Fruit fly (Drosophila melanogaster): ENCODE results near the gene Skel.

Gene Skel

DNA sequence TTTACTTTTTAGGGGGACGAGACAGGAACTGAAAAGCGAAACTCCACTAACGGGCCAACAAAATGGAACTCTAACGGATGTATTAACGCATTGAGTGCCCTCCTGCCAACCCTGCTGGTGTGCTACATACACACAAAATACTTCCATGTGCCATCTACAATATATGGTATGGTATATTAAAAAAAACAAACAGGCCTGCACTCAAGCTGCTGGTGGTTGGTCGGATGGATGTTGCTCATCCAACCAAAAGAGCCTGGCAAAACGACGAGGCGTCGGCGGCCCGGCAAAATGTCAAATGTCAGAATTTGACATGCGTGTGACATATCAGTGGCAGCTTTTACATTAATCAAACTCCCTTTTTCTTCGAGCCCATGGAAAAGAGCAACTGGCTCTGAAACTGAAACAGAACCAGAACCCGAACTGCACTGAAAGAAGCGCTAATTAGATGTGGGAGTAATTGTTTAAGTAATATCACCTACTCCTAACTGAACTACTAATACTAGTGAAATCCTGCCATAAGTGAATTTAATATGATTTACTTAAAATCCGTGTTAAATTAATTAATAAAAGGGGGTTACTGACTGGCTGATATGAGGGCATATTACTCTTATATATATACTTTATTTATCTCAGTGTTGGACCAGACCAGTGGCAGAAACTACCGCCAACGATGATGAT lies 36.0 kb upstream of the Skel start:
- TF ChIP-seq BtbVII (GFP tag; optimal IDR thresholded peaks at IDR 0.05) = no peak
- peak; percentile 6 for TF ChIP-seq Xbp1 (GFP tag; optimal IDR thresholded peaks at IDR 0.05)
- peak; percentile 13 for TF ChIP-seq CG2202 (tag; optimal IDR thresholded peaks at IDR 0.05)
- TF ChIP-seq Scr (GFP tag; IDR thresholded peaks at IDR 0.05; ENCODE audit: partially characterized antibody) = no peak
- TF ChIP-seq Oli (tag; optimal IDR thresholded peaks at IDR 0.05) = peak; percentile 1
- TF ChIP-seq CG14710 (tag; optimal IDR thresholded peaks at IDR 0.05) = peak; percentile 52
- peak; percentile 18 for TF ChIP-seq CG17829 (tag; optimal IDR thresholded peaks at IDR 0.05)
- TF ChIP-seq Ssrp (tag; optimal IDR thresholded peaks at IDR 0.05) = peak; percentile 38
- no peak for TF ChIP-seq Fer1 (GFP tag; optimal IDR thresholded peaks at IDR 0.05)
- peak; percentile 6 for TF ChIP-seq Hsf (GFP tag; optimal IDR thresholded peaks at IDR 0.05)
- TF ChIP-seq Ptx1 (GFP tag; IDR thresholded peaks at IDR 0.05) = 0 out of 2 replicates have a peak, but pooled peaks have one; percentile 9
- peak; percentile 25 for TF ChIP-seq CG30403 (GFP tag; optimal IDR thresholded peaks at IDR 0.05)
- TF ChIP-seq D19A (tag; optimal IDR thresholded peaks at IDR 0.05) = peak; percentile 12
- TF ChIP-seq az2 (GFP tag; optimal IDR thresholded peaks at IDR 0.05) = peak; percentile 30
- TF ChIP-seq CG16815 (GFP tag; optimal IDR thresholded peaks at IDR 0.05) = peak; percentile 37
- peak; percentile 47; the same call in 1 of the 2 replicates for TF ChIP-seq CG31441 (GFP tag; IDR thresholded peaks at IDR 0.05)
- TF ChIP-seq CG1602 (GFP tag; optimal IDR thresholded peaks at IDR 0.05) = peak; percentile 7
- TF ChIP-seq CG7556 (GFP tag; optimal IDR thresholded peaks at IDR 0.05) = peak; percentile 14
- TF ChIP-seq CG9817 (tag; optimal IDR thresholded peaks at IDR 0.05) = no peak
- peak; percentile 30 for TF ChIP-seq ac (GFP tag; optimal IDR thresholded peaks at IDR 0.05)
- peak; percentile 40 for TF ChIP-seq CG11504 (tag; optimal IDR thresholded peaks at IDR 0.05)
- peak; percentile 71 for TF ChIP-seq Xrp1 (GFP tag; IDR thresholded peaks at IDR 0.05)
- TF ChIP-seq phol (tag; optimal IDR thresholded peaks at IDR 0.05) = peak; percentile 49
- no peak for TF ChIP-seq fu2 (GFP tag; optimal IDR thresholded peaks at IDR 0.05)
- peak; percentile 53 for TF ChIP-seq CG18262 (tag; optimal IDR thresholded peaks at IDR 0.05)
- TF ChIP-seq Blimp-1 (GFP tag; optimal IDR thresholded peaks at IDR 0.05) = peak; percentile 44
- no peak for TF ChIP-seq CG32532 (GFP tag; IDR thresholded peaks at IDR 0.05)
- TF ChIP-seq prd (optimal IDR thresholded peaks at IDR 0.05) = no peak
- peak; percentile 47; the same call in 2 of the 3 replicates for TF ChIP-seq prd (GFP tag; IDR thresholded peaks at IDR 0.05)
- peak; percentile 87 for TF ChIP-seq sens (GFP tag)
- TF ChIP-seq CG17361 (GFP tag; IDR thresholded peaks at IDR 0.05) = peak; percentile 45; the same call in 1 of the 3 replicates
- TF ChIP-seq gem (tag; optimal IDR thresholded peaks at IDR 0.05) = peak; percentile 58
- peak; percentile 14 for TF ChIP-seq grau (tag; optimal IDR thresholded peaks at IDR 0.05)
- peak; percentile 17 for TF ChIP-seq Med (GFP tag)
- TF ChIP-seq Jarid2 (GFP tag; optimal IDR thresholded peaks at IDR 0.05) = no peak
- peak; percentile 23 for TF ChIP-seq CG4820 (GFP tag; optimal IDR thresholded peaks at IDR 0.05)
- TF ChIP-seq dmrt99B (tag; optimal IDR thresholded peaks at IDR 0.05) = peak; percentile 35
- peak; percentile 70 for TF ChIP-seq zf30C (GFP tag; optimal IDR thresholded peaks at IDR 0.05)
- TF ChIP-seq CG3407 (GFP tag; optimal IDR thresholded peaks at IDR 0.05) = no peak
- peak; percentile 33 for TF ChIP-seq CG13775 (GFP tag; optimal IDR thresholded peaks at IDR 0.05)
- TF ChIP-seq CG10462 (GFP tag; optimal IDR thresholded peaks at IDR 0.05) = no peak
- 0 out of 3 replicates have a peak, but pooled peaks have one; percentile 28 for TF ChIP-seq so (GFP tag; IDR thresholded peaks at IDR 0.05)
- TF ChIP-seq zfh1 (GFP tag; IDR thresholded peaks at IDR 0.05) = peak; percentile 59; the same call in 2 of the 3 replicates
- TF ChIP-seq CG8359 (GFP tag; optimal IDR thresholded peaks at IDR 0.05; ENCODE audit: borderline replicate concordance) = peak; percentile 10
- peak; percentile 42 for TF ChIP-seq CG12391 (tag; optimal IDR thresholded peaks at IDR 0.05)
- peak; percentile 10 for TF ChIP-seq CG8388 (GFP tag; optimal IDR thresholded peaks at IDR 0.05)
- TF ChIP-seq CG9727 (GFP tag; optimal IDR thresholded peaks at IDR 0.05) = peak; percentile 54
- peak; percentile 14 for TF ChIP-seq Sox102F (GFP tag; optimal IDR thresholded peaks at IDR 0.05)
- no peak for TF ChIP-seq cwo (GFP tag; optimal IDR thresholded peaks at IDR 0.05)

Data from whole organism, embryonic.